Worm (Caenorhabditis elegans) whole organism, L1 larva: ENCODE measurements around the gene F13D11.3.

Experiments
- C16A3.4 ChIP-seq: fragments of 150-350 bp; optimal IDR thresholded peaks from 2 replicates; lab custom pipeline; 2014; ENCODE audit warnings: missing biosample characterization, missing genetic modification characterization
- C34B4.2 ChIP-seq: sonication (generic microtip); optimal IDR thresholded peaks from 2 replicates; lab custom pipeline; 2017; ENCODE audit warnings: mild to moderate bottlenecking, missing genetic modification characterization, missing compliant biosample characterization
- F16B12.6 ChIP-seq: fragments of 150-350 bp; optimal IDR thresholded peaks from 2 replicates; lab custom pipeline; 2014; ENCODE audit warnings: missing biosample characterization, missing genetic modification characterization
- alr-1 ChIP-seq: fragments of 200-800 bp; sonication (Bioruptor generic); optimal IDR thresholded peaks from 2 replicates; lab custom pipeline; 2018; ENCODE audit warnings: borderline replicate concordance, mild to moderate bottlenecking, missing genetic modification characterization, missing compliant biosample characterization
- ama-1 ChIP-seq: fragments of 150-350 bp; optimal IDR thresholded peaks from 2 replicates; lab custom pipeline; 2014
- ceh-63 ChIP-seq: fragments of 200-800 bp; sonication (Bioruptor generic); optimal IDR thresholded peaks from 2 replicates; lab custom pipeline; 2018; ENCODE audit warnings: mild to moderate bottlenecking, missing genetic modification characterization, missing compliant biosample characterization
- ceh-8 ChIP-seq: fragments of 200-800 bp; sonication (Bioruptor generic); optimal IDR thresholded peaks from 2 replicates; lab custom pipeline; 2018; ENCODE audit warnings: mild to moderate bottlenecking, missing genetic modification characterization, moderate library complexity, missing compliant biosample characterization
- ceh-82 ChIP-seq, 3 experiments: fragments of 150-350 bp in 1 of 3; sonication (generic microtip) in 2 of 3; optimal IDR thresholded peaks; 2 replicates each; lab custom pipeline; 2014 to 2017; ENCODE audit warnings: missing biosample characterization in 3 of 3, missing genetic modification characterization in 3 of 3
- ceh-88 ChIP-seq: fragments of 200-800 bp; sonication (Bioruptor generic); IDR thresholded peaks from 2 replicates; pipeline ENCODE4 v1.3.6; 2022; ENCODE audit warnings: missing genetic modification characterization, missing compliant biosample characterization
- ces-1 ChIP-seq: fragments of 150-350 bp; optimal IDR thresholded peaks from 2 replicates; lab custom pipeline; 2014; ENCODE audit warnings: missing biosample characterization, missing genetic modification reagents, missing genetic modification characterization
- dpl-1 ChIP-seq, 3 experiments: fragments of 150-350 bp in 2 of 3; sonication (generic microtip) in 1 of 3; optimal IDR thresholded peaks; 2 replicates each; lab custom pipeline; 2014 to 2017; ENCODE audit warnings: missing biosample characterization in 3 of 3, missing genetic modification characterization in 3 of 3, missing genetic modification reagents in 3 of 3
- efl-3 ChIP-seq: fragments of 200-800 bp; sonication (Bioruptor generic); optimal IDR thresholded peaks from 2 replicates; lab custom pipeline; 2018; ENCODE audit warnings: mild to moderate bottlenecking, missing genetic modification characterization, missing compliant biosample characterization
- egl-13 ChIP-seq: sonication (generic microtip); optimal IDR thresholded peaks from 2 replicates; lab custom pipeline; 2016; ENCODE audit warnings: missing genotype, missing genetic modification reagents, missing genetic modification characterization, missing compliant biosample characterization
- egl-27 ChIP-seq, 2 experiments: fragments of 150-350 bp in 1 of 2; sonication (generic microtip); optimal IDR thresholded peaks; 3 replicates each; lab custom pipeline; 2017 to 2018; ENCODE audit warnings: missing biosample characterization in 2 of 2, missing genetic modification characterization in 2 of 2, missing genetic modification reagents in 2 of 2
- elt-2 ChIP-seq: sonication (generic microtip); optimal IDR thresholded peaks from 2 replicates; lab custom pipeline; 2016; ENCODE audit warnings: missing genetic modification characterization, mild to moderate bottlenecking, inconsistent platforms, missing compliant biosample characterization, missing genetic modification reagents
- elt-3 ChIP-seq, 6 experiments: fragments of 150-350 bp in 1 of 6; sonication (generic microtip); optimal IDR thresholded peaks; 2 replicates each; lab custom pipeline; 2017 to 2018; ENCODE audit warnings: missing biosample characterization in 6 of 6, missing genetic modification characterization in 6 of 6, inconsistent platforms in 1 of 6
- ets-5 ChIP-seq: fragments of 200-800 bp; sonication (Bioruptor generic); IDR thresholded peaks from 2 replicates; pipeline ENCODE4 v1.3.6; 2022; ENCODE audit warnings: missing genetic modification characterization, missing compliant biosample characterization
- fkh-10 ChIP-seq: sonication (generic microtip); optimal IDR thresholded peaks from 2 replicates; lab custom pipeline; 2017; ENCODE audit warnings: missing biosample characterization, missing genetic modification reagents, missing genetic modification characterization
- fkh-4 ChIP-seq: sonication (generic microtip); optimal IDR thresholded peaks from 2 replicates; lab custom pipeline; 2016; ENCODE audit warnings: missing compliant biosample characterization, missing genetic modification characterization, borderline replicate concordance
- grh-1 ChIP-seq: fragments of 200-800 bp; sonication (Bioruptor generic); IDR thresholded peaks from 2 replicates; pipeline ENCODE4 v1.3.6; 2022; ENCODE audit warnings: missing genetic modification reagents, missing genetic modification characterization, missing compliant biosample characterization
- hlh-17 ChIP-seq: fragments of 200-800 bp; sonication (Bioruptor generic); optimal IDR thresholded peaks from 2 replicates; lab custom pipeline; 2018; ENCODE audit warnings: missing genetic modification characterization, mild to moderate bottlenecking, missing compliant biosample characterization, moderate library complexity, borderline replicate concordance
- irx-1 ChIP-seq: sonication (generic microtip); optimal IDR thresholded peaks from 2 replicates; lab custom pipeline; 2016; ENCODE audit warnings: missing genetic modification characterization, missing compliant biosample characterization
- lin-13 ChIP-seq: fragments of 150-350 bp; optimal IDR thresholded peaks from 2 replicates; lab custom pipeline; 2014; ENCODE audit warnings: missing biosample characterization, missing genetic modification reagents, missing genetic modification characterization
- lin-15B ChIP-seq: fragments of 150-350 bp; sonication (generic microtip); optimal IDR thresholded peaks from 3 replicates; lab custom pipeline; 2014; ENCODE audit warnings: missing biosample characterization, missing genetic modification characterization
- lin-35 ChIP-seq, 2 experiments: fragments of 150-350 bp; optimal IDR thresholded peaks; 2 replicates each; lab custom pipeline; 2014; ENCODE audit warnings: missing biosample characterization in 2 of 2, missing genetic modification characterization in 2 of 2, missing genetic modification reagents in 2 of 2
- lin-39 ChIP-seq: fragments of 150-350 bp; optimal IDR thresholded peaks from 2 replicates; lab custom pipeline; 2014; ENCODE audit warnings: missing biosample characterization, missing genetic modification reagents, missing genetic modification characterization
- lsy-2 ChIP-seq, 2 experiments: fragments of 150-350 bp; optimal IDR thresholded peaks; 2 replicates each; lab custom pipeline; 2014; ENCODE audit warnings: missing biosample characterization in 2 of 2, missing genetic modification characterization in 2 of 2
- mdl-1 ChIP-seq, 2 experiments: fragments of 150-350 bp; optimal IDR thresholded peaks; 2 replicates each; lab custom pipeline; 2014 to 2017; ENCODE audit warnings: missing biosample characterization in 2 of 2, missing genetic modification characterization in 2 of 2, inconsistent platforms in 1 of 2
- mep-1 ChIP-seq: fragments of 150-350 bp; optimal IDR thresholded peaks from 2 replicates; lab custom pipeline; 2014; ENCODE audit warnings: missing biosample characterization, missing genetic modification characterization
- nhr-12 ChIP-seq: sonication (generic microtip); optimal IDR thresholded peaks from 2 replicates; lab custom pipeline; 2017; ENCODE audit warnings: missing biosample characterization, missing genetic modification characterization
- nhr-19 ChIP-seq: fragments of 200-800 bp; sonication (Bioruptor generic); conservative IDR thresholded peaks from 2 replicates; pipeline ENCODE4 v1.3.6; 2022; ENCODE audit warnings: missing genetic modification characterization, missing compliant biosample characterization
- nhr-237 ChIP-seq: fragments of 150-350 bp; optimal IDR thresholded peaks from 2 replicates; lab custom pipeline; 2014; ENCODE audit warnings: missing biosample characterization, missing genetic modification characterization
- nhr-28 ChIP-seq: fragments of 150-350 bp; optimal IDR thresholded peaks from 2 replicates; lab custom pipeline; 2014; ENCODE audit warnings: missing biosample characterization, missing genetic modification characterization
- nhr-47 ChIP-seq: sonication (generic microtip); optimal IDR thresholded peaks from 2 replicates; lab custom pipeline; 2016; ENCODE audit warnings: mild to moderate bottlenecking, missing genetic modification characterization, moderate library complexity, missing compliant biosample characterization
- nhr-71 ChIP-seq: sonication (generic microtip); optimal IDR thresholded peaks from 2 replicates; lab custom pipeline; 2016; ENCODE audit warnings: mild to moderate bottlenecking, missing genetic modification characterization, moderate library complexity, missing compliant biosample characterization
- nhr-76 ChIP-seq: sonication (generic microtip); optimal IDR thresholded peaks from 2 replicates; lab custom pipeline; 2017; ENCODE audit warnings: missing biosample characterization, missing genetic modification characterization
- nhr-77 ChIP-seq: fragments of 150-350 bp; optimal IDR thresholded peaks from 2 replicates; lab custom pipeline; 2014; ENCODE audit warnings: missing biosample characterization, missing genetic modification characterization
- nhr-85 ChIP-seq: sonication (generic microtip); peaks from one replicate; lab custom pipeline; 2016; ENCODE audit warnings: missing genetic modification characterization, inconsistent platforms, missing compliant biosample characterization
- nhr-90 ChIP-seq: sonication (generic microtip); optimal IDR thresholded peaks from 2 replicates; lab custom pipeline; 2016; ENCODE audit warnings: mild to moderate bottlenecking, missing genetic modification characterization, missing compliant biosample characterization; ENCODE audit not compliant: poor library complexity
- pax-3 ChIP-seq: fragments of 200-800 bp; sonication (Bioruptor generic); optimal IDR thresholded peaks from 2 replicates; lab custom pipeline; 2018; ENCODE audit warnings: mild to moderate bottlenecking, missing genetic modification characterization, moderate library complexity, missing compliant biosample characterization
- rnt-1 ChIP-seq: sonication (generic microtip); optimal IDR thresholded peaks from 2 replicates; lab custom pipeline; 2016; ENCODE audit warnings: mild to moderate bottlenecking, missing genetic modification characterization, moderate library complexity, missing compliant biosample characterization
- snpc-4 ChIP-seq: fragments of 150-350 bp; optimal IDR thresholded peaks from 2 replicates; lab custom pipeline; 2014; ENCODE audit warnings: missing biosample characterization, missing genetic modification characterization
- sox-4 ChIP-seq: sonication (generic microtip); optimal IDR thresholded peaks from 2 replicates; lab custom pipeline; 2016; ENCODE audit warnings: missing genetic modification characterization, missing compliant biosample characterization
- sptf-1 ChIP-seq: fragments of 150-350 bp; optimal IDR thresholded peaks from 2 replicates; lab custom pipeline; 2014; ENCODE audit warnings: missing biosample characterization, missing genetic modification characterization
- sup-37 ChIP-seq: fragments of 200-800 bp; sonication (Bioruptor generic); optimal IDR thresholded peaks from 2 replicates; lab custom pipeline; 2018; ENCODE audit warnings: mild to moderate bottlenecking, missing genetic modification characterization, missing compliant biosample characterization
- swsn-7 ChIP-seq: sonication (generic microtip); optimal IDR thresholded peaks from 2 replicates; lab custom pipeline; 2016; ENCODE audit warnings: missing genetic modification characterization, missing compliant biosample characterization
- unc-30 ChIP-seq: sonication (generic microtip); optimal IDR thresholded peaks from 2 replicates; lab custom pipeline; 2017; ENCODE audit warnings: missing biosample characterization, missing genetic modification characterization
- xbp-1 ChIP-seq: sonication (generic microtip); optimal IDR thresholded peaks from 2 replicates; lab custom pipeline; 2016; ENCODE audit warnings: missing genetic modification characterization, missing compliant biosample characterization
- zip-4 ChIP-seq: fragments of 200-800 bp; sonication (Bioruptor generic); optimal IDR thresholded peaks from 2 replicates; lab custom pipeline; 2018; ENCODE audit warnings: mild to moderate bottlenecking, missing genetic modification characterization, moderate library complexity, missing compliant biosample characterization
- ztf-11 ChIP-seq, 2 experiments: sonication (generic microtip); optimal IDR thresholded peaks; 2 replicates each; lab custom pipeline; 2016 to 2017; ENCODE audit warnings: missing genetic modification characterization in 2 of 2, missing biosample characterization in 1 of 2, missing compliant biosample characterization in 1 of 2
- ztf-4 ChIP-seq: fragments of 150-350 bp; optimal IDR thresholded peaks from 2 replicates; lab custom pipeline; 2014; ENCODE audit warnings: missing biosample characterization, missing genetic modification characterization

F13D11.3 gene

DNA sequence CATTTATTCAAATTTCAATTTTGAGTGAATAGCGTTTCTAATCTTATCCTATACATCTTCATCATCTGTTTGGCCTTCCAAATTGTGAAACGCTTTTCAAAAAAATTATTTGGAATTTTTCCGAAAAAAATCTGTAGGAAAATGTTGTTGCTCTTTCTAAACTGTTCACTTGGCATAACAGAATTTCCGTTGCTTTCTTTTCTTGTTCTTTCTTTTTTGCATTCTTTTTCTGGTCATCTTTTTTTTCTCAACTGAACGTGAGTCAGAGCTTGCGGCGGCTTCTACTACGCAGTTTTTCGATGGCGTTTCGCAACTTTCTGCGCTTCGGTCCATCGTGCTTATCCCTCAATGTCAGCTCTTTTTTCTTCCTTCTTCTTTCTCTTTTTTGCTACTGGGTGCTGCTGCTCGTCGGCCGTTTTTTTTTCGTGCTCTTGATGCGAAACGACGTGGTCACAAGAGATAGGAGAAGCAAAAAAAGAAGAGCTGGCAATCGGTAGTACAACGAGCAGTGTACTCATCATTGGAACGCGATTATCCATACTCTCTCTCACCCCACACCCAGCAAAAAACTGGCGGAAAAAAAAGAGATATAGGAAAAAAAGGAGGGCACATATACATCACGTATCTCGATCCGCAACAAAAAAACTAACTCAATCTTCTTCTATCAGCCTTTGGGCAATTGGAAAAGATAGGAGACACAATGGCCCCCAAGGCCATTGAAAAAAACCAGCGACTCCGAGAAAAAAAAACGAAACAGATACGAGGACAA lies 14.2 kb upstream of the F13D11.3 start:
- TF ChIP-seq elt-3 (tag; optimal IDR thresholded peaks at IDR 0.05; lab: Kevin White, UChicago) (no peak), nhr-28 (no peak), ets-5 (GFP tag; lab: Robert Waterston, UW) (no peak), egl-13 (tag; lab: Kevin White, UChicago) (no peak), sptf-1 (tag; lab: Kevin White, UChicago) (no peak), zip-4 (GFP tag; lab: Kevin White, UChicago) (no peak), rnt-1 (peak; percentile 48), grh-1 (no peak), xbp-1 (tag; lab: Kevin White, UChicago) (peak; percentile 6), nhr-85 (tag; lab: Kevin White, UChicago) (peak; percentile 78), fkh-4 (tag; lab: Kevin White, UChicago) (no peak), ces-1 (GFP tag; lab: Kevin White, UChicago) (peak; percentile 10), ama-1 (lab: Kevin White, UChicago) (no peak), ztf-11 (tag; optimal IDR thresholded peaks at IDR 0.05; lab: Kevin White, UChicago) (no peak), nhr-77 (tag; lab: Kevin White, UChicago) (no peak), pax-3 (tag; lab: Kevin White, UChicago) (no peak), snpc-4 (tag; lab: Kevin White, UChicago) (no peak), mep-1 (tag; lab: Kevin White, UChicago) (peak; percentile 57), nhr-47 (tag; lab: Kevin White, UChicago) (peak; percentile 24), lin-13 (no peak), nhr-71 (peak; percentile 70), sox-4 (tag; lab: Kevin White, UChicago) (no peak), nhr-76 (no peak), F16B12.6 (tag; lab: Kevin White, UChicago) (no peak), hlh-17 (GFP tag; lab: Kevin White, UChicago) (no peak), egl-27 (tag; optimal IDR thresholded peaks at IDR 0.05; lab: Kevin White, UChicago) (no peak), nhr-12 (tag; lab: Kevin White, UChicago) (no peak), lin-35 (GFP tag; optimal IDR thresholded peaks at IDR 0.05; lab: Kevin White, UChicago) (peak in 1 of 2 experiments; percentile 20), lsy-2 (tag; optimal IDR thresholded peaks at IDR 0.05; lab: Kevin White, UChicago) (peak; percentile 30 to 51), swsn-7 (tag; lab: Kevin White, UChicago) (no peak), mdl-1 (tag; optimal IDR thresholded peaks at IDR 0.05; lab: Kevin White, UChicago) (no peak), efl-3 (GFP tag; lab: Kevin White, UChicago) (no peak), ceh-63 (GFP tag; lab: Kevin White, UChicago) (no peak), alr-1 (tag; lab: Kevin White, UChicago) (no peak), dpl-1 (GFP tag; optimal IDR thresholded peaks at IDR 0.05; lab: Kevin White, UChicago) (no peak), ceh-88 (no peak), nhr-19 (GFP tag; lab: Robert Waterston, UW) (peak; percentile 39), unc-30 (tag; lab: Kevin White, UChicago) (no peak), lin-39 (no peak), elt-2 (tag; lab: Kevin White, UChicago) (no peak), fkh-10 (GFP tag; lab: Kevin White, UChicago) (peak; percentile 52), nhr-237 (no peak), lin-15B (tag; lab: Kevin White, UChicago) (no peak), irx-1 (no peak), nhr-90 (tag; lab: Kevin White, UChicago) (no peak), sup-37 (GFP tag; lab: Kevin White, UChicago) (no peak), C34B4.2 (no peak), ceh-8 (no peak), ceh-82 (tag; optimal IDR thresholded peaks at IDR 0.05; lab: Kevin White, UChicago) (peak in 1 of 3 experiments; percentile 37), C16A3.4 (no peak), ztf-4 (tag; lab: Kevin White, UChicago) (no peak)
